ENCODE assay signal across 2 fruit fly cellular contexts in genomic region chr3L:14358899-14359298, dm6.
TF ChIP-seq lines count a peak whose summit lies in the region.

No protein-coding gene starts in this region.

- TF ChIP-seq CTCF in whole organism, embryonic (GFP tag; optimal IDR thresholded peaks at IDR 0.05; lab: Kevin White, UChicago) = no peak

TF ChIP-seq in whole organism, embryonic, 481 proteins besides CTCF, POLR2A, EP300 and RAD21:
- 0 out of 3 replicates have a peak, but pooled peaks have one; percentile 51 for TF ChIP-seq hb (GFP tag; IDR thresholded peaks at IDR 0.05; lab: Robert Waterston, UW; ENCODE audit: partially characterized antibody)
- TF ChIP-seq abd-A (tag; optimal IDR thresholded peaks at IDR 0.05; lab: Kevin White, UChicago) = peak; percentile 53
- no peak for TF ChIP-seq trh (GFP tag; optimal IDR thresholded peaks at IDR 0.05; lab: Kevin White, UChicago)
- TF ChIP-seq ara (GFP tag; IDR thresholded peaks at IDR 0.05; lab: Robert Waterston, UW) = 0 out of 2 replicates have a peak, but pooled peaks have one; percentile 7
TF ChIP-seq in whole organism, embryonic: peak in this region for 3.

TF ChIP-seq in whole organism, prepupa, 60 proteins besides CTCF, POLR2A, EP300 and RAD21:
- peak; percentile 21 to 91 for TF ChIP-seq ss (GFP tag; optimal IDR thresholded peaks at IDR 0.05; lab: Kevin White, UChicago)
- TF ChIP-seq vri (GFP tag; optimal IDR thresholded peaks at IDR 0.05; lab: Kevin White, UChicago) = no peak
